Fruit fly (Drosophila melanogaster) whole organism, embryonic: ENCODE data around the gene Bcs1.

Experiments used
- Abd-B ChIP-seq: fragments of 200-800 bp; sonication (Bioruptor generic); optimal IDR thresholded peaks from 2 replicates; lab custom pipeline; 2018; ENCODE audit warnings: missing biosample characterization, mild to moderate bottlenecking, missing genetic modification characterization, moderate library complexity
- Atf-2 ChIP-seq: fragments of 200-800 bp; sonication (Bioruptor generic); optimal IDR thresholded peaks from 2 replicates; lab custom pipeline; 2016; ENCODE audit warnings: missing biosample characterization, missing genetic modification characterization
- CG10267 ChIP-seq: fragments of 200-800 bp; sonication (Bioruptor generic); optimal IDR thresholded peaks from 2 replicates; lab custom pipeline; 2018; ENCODE audit warnings: missing biosample characterization, mild to moderate bottlenecking, missing genetic modification characterization, moderate library complexity
- CG10321 ChIP-seq: fragments of 200-800 bp; sonication (Bioruptor generic); IDR thresholded peaks from 2 replicates; pipeline ENCODE4 v1.3.6; 2022; ENCODE audit warnings: missing biosample characterization, missing genetic modification characterization
- CG11247 ChIP-seq: fragments of 200-800 bp; sonication (Bioruptor generic); IDR thresholded peaks from 2 replicates; pipeline ENCODE4 v1.3.6; 2022; ENCODE audit warnings: missing biosample characterization, missing genetic modification characterization
- CG11723 ChIP-seq: fragments of 200-800 bp; sonication (Bioruptor generic); optimal IDR thresholded peaks from 2 replicates; lab custom pipeline; 2017; ENCODE audit warnings: missing biosample characterization, mild to moderate bottlenecking, missing genetic modification characterization
- CG12104 ChIP-seq: fragments of 200-800 bp; sonication (Bioruptor generic); optimal IDR thresholded peaks from 3 replicates; lab custom pipeline; 2016; ENCODE audit warnings: missing biosample characterization, missing genetic modification characterization
- CG12219 ChIP-seq: fragments of 200-800 bp; sonication (Bioruptor generic); optimal IDR thresholded peaks from 3 replicates; lab custom pipeline; 2018; ENCODE audit warnings: missing biosample characterization, mild to moderate bottlenecking, missing genetic modification characterization
- CG12299 ChIP-seq: fragments of 200-800 bp; sonication (Bioruptor generic); optimal IDR thresholded peaks from 2 replicates; lab custom pipeline; 2018; ENCODE audit warnings: missing biosample characterization, mild to moderate bottlenecking, missing genetic modification characterization
- CG14050 ChIP-seq: fragments of 200-800 bp; sonication (Bioruptor generic); IDR thresholded peaks from 3 replicates; pipeline ENCODE4 v1.3.6; 2022; ENCODE audit warnings: missing biosample characterization, missing genetic modification characterization
- CG15073 ChIP-seq: fragments of 200-800 bp; sonication (Bioruptor generic); optimal IDR thresholded peaks from 2 replicates; lab custom pipeline; 2016; ENCODE audit warnings: missing biosample characterization, missing genetic modification characterization
- CG15479 ChIP-seq: fragments of 200-800 bp; sonication (Bioruptor generic); optimal IDR thresholded peaks from 3 replicates; lab custom pipeline; 2019; ENCODE audit warnings: missing biosample characterization, mild to moderate bottlenecking, missing genetic modification characterization, moderate library complexity
- CG17328 ChIP-seq: fragments of 200-800 bp; sonication (Bioruptor generic); IDR thresholded peaks from 2 replicates; pipeline ENCODE4 v1.3.6; 2022; ENCODE audit warnings: missing biosample characterization, missing genetic modification characterization
- CG2199 ChIP-seq: fragments of 200-800 bp; sonication (Bioruptor generic); IDR thresholded peaks from 3 replicates; pipeline ENCODE4 v1.3.6; 2022; ENCODE audit warnings: missing biosample characterization, missing genetic modification characterization
- CG32532 ChIP-seq: fragments of 200-800 bp; sonication (Bioruptor generic); IDR thresholded peaks from 2 replicates; pipeline ENCODE4 v1.3.6; 2022; ENCODE audit warnings: missing biosample characterization, missing genetic modification characterization
- CG3407 ChIP-seq: fragments of 200-800 bp; sonication (Bioruptor generic); optimal IDR thresholded peaks from 2 replicates; lab custom pipeline; 2018; ENCODE audit warnings: missing biosample characterization, mild to moderate bottlenecking, missing genetic modification characterization
- CG4617 ChIP-seq: fragments of 200-800 bp; sonication (Bioruptor generic); optimal IDR thresholded peaks from 3 replicates; lab custom pipeline; 2016; ENCODE audit warnings: missing biosample characterization, missing genetic modification characterization, borderline replicate concordance
- CG4820 ChIP-seq: fragments of 200-800 bp; sonication (Bioruptor generic); optimal IDR thresholded peaks from 3 replicates; lab custom pipeline; 2016; ENCODE audit warnings: missing biosample characterization, missing genetic modification characterization
- CG8359 ChIP-seq: fragments of 200-800 bp; sonication (Bioruptor generic); optimal IDR thresholded peaks from 2 replicates; lab custom pipeline; 2017; ENCODE audit warnings: missing biosample characterization, mild to moderate bottlenecking, missing genetic modification characterization, borderline replicate concordance
- CG9215 ChIP-seq: fragments of 200-800 bp; sonication (Bioruptor generic); IDR thresholded peaks from 2 replicates; pipeline ENCODE4 v1.3.6; 2022; ENCODE audit warnings: missing biosample characterization, missing genetic modification characterization
- Deaf1 ChIP-seq: fragments of 200-800 bp; optimal IDR thresholded peaks from 3 replicates; lab custom pipeline; 2019; ENCODE audit warnings: missing biosample characterization, mild to moderate bottlenecking, missing genetic modification characterization, moderate library complexity
- Dll ChIP-seq: fragments of 200-800 bp; sonication (Bioruptor generic); IDR thresholded peaks from 4 replicates; pipeline ENCODE4 v1.3.6; 2022; ENCODE audit warnings: missing biosample characterization, missing genetic modification characterization; ENCODE audit not compliant: partially characterized antibody
- Eip74EF ChIP-seq, 2 experiments: fragments of 200-800 bp in 1 of 2; fragments of >200 bp in 1 of 2; sonication (Bioruptor generic) in 1 of 2; optimal IDR thresholded peaks; 2 replicates each; lab custom pipeline; 2017 to 2019; ENCODE audit warnings: missing biosample characterization in 2 of 2, missing genetic modification characterization in 2 of 2, mild to moderate bottlenecking in 1 of 2, moderate library complexity in 1 of 2
- Fer2 ChIP-seq: fragments of 200-800 bp; sonication (Bioruptor generic); optimal IDR thresholded peaks from 2 replicates; lab custom pipeline; 2018; ENCODE audit warnings: missing biosample characterization, mild to moderate bottlenecking, missing genetic modification characterization, moderate library complexity
- HLH3B ChIP-seq: fragments of 200-800 bp; sonication (Bioruptor generic); IDR thresholded peaks from 2 replicates; pipeline ENCODE4 v1.3.6; 2022; ENCODE audit warnings: missing biosample characterization, missing genetic modification characterization
- Hr78 ChIP-seq, 2 experiments: fragments of 200-800 bp in 1 of 2; fragments of >200 bp in 1 of 2; sonication (Bioruptor generic) in 1 of 2; optimal IDR thresholded peaks; 2 replicates each; lab custom pipeline; 2017 to 2019; ENCODE audit warnings: missing biosample characterization in 2 of 2, missing genetic modification characterization in 2 of 2, mild to moderate bottlenecking in 1 of 2, moderate library complexity in 1 of 2
- Max ChIP-seq: fragments of 200-800 bp; sonication (Bioruptor generic); optimal IDR thresholded peaks from 2 replicates; lab custom pipeline; 2016; ENCODE audit warnings: missing biosample characterization, mild to moderate bottlenecking, missing genetic modification characterization
- Pdp1 ChIP-seq, 2 experiments: fragments of 200-800 bp; sonication (Bioruptor generic); optimal IDR thresholded peaks; 3 replicates each; lab custom pipeline; 2016; ENCODE audit warnings: missing biosample characterization in 2 of 2, missing genetic modification characterization in 2 of 2, mild to moderate bottlenecking in 1 of 2, moderate library complexity in 1 of 2
- Ssrp ChIP-seq: fragments of 200-800 bp; sonication (Bioruptor generic); optimal IDR thresholded peaks from 2 replicates; lab custom pipeline; 2018; ENCODE audit warnings: missing biosample characterization, mild to moderate bottlenecking, missing genetic modification characterization, moderate library complexity
- bowl ChIP-seq: fragments of 200-800 bp; sonication (Bioruptor generic); IDR thresholded peaks from 2 replicates; pipeline ENCODE4 v1.3.6; 2022; ENCODE audit warnings: missing biosample characterization, missing genetic modification characterization
- cad ChIP-seq: fragments of >200 bp; optimal IDR thresholded peaks from 2 replicates; lab custom pipeline; 2017; ENCODE audit warnings: missing biosample characterization, missing genetic modification characterization
- eve ChIP-seq, 2 experiments: fragments of >200 bp; optimal IDR thresholded peaks; 2 replicates each; lab custom pipeline; 2017; ENCODE audit warnings: missing biosample characterization in 2 of 2, missing genetic modification characterization in 2 of 2
- jigr1 ChIP-seq: fragments of 200-800 bp; sonication (Bioruptor generic); IDR thresholded peaks from 3 replicates; pipeline ENCODE4 v1.3.6; 2022; ENCODE audit warnings: missing biosample characterization, missing genetic modification characterization
- klu ChIP-seq: fragments of 200-800 bp; sonication (Bioruptor generic); IDR thresholded peaks from 2 replicates; pipeline ENCODE4 v1.3.6; 2022; ENCODE audit warnings: missing biosample characterization, missing genetic modification characterization
- lola ChIP-seq, 3 experiments: fragments of >200 bp in 2 of 3; fragments of 200-800 bp in 1 of 3; sonication (Bioruptor generic) in 1 of 3; optimal IDR thresholded peaks; 2 replicates each; lab custom pipeline; 2017 to 2019; ENCODE audit warnings: missing biosample characterization in 3 of 3, missing genetic modification characterization in 3 of 3, mild to moderate bottlenecking in 1 of 3, moderate library complexity in 1 of 3
- nerfin-1 ChIP-seq: fragments of 200-800 bp; sonication (Bioruptor generic); optimal IDR thresholded peaks from 3 replicates; lab custom pipeline; 2019; ENCODE audit warnings: missing biosample characterization, mild to moderate bottlenecking, missing genetic modification characterization, moderate library complexity
- nmo ChIP-seq: fragments of 200-800 bp; sonication (Bioruptor generic); optimal IDR thresholded peaks from 2 replicates; lab custom pipeline; 2018; ENCODE audit warnings: missing biosample characterization, mild to moderate bottlenecking, missing genetic modification characterization, moderate library complexity
- pita ChIP-seq: fragments of 200-800 bp; sonication (Bioruptor generic); optimal IDR thresholded peaks from 2 replicates; lab custom pipeline; 2017; ENCODE audit warnings: missing biosample characterization, mild to moderate bottlenecking, missing genetic modification characterization
- run ChIP-seq: fragments of 200-800 bp; sonication (Bioruptor generic); optimal IDR thresholded peaks from 3 replicates; lab custom pipeline; 2018; ENCODE audit warnings: missing biosample characterization, mild to moderate bottlenecking, missing genetic modification characterization
- scrt ChIP-seq: fragments of 200-800 bp; sonication (Bioruptor generic); optimal IDR thresholded peaks from 2 replicates; lab custom pipeline; 2018; ENCODE audit warnings: missing biosample characterization, mild to moderate bottlenecking, missing genetic modification characterization, moderate library complexity
- sens ChIP-seq: fragments of 200-800 bp; sonication (Bioruptor generic); peaks from one replicate; lab custom pipeline; 2016; ENCODE audit warnings: missing biosample characterization, missing genetic modification characterization
- shn ChIP-seq: fragments of 200-800 bp; sonication (Bioruptor generic); optimal IDR thresholded peaks from 3 replicates; lab custom pipeline; 2016; ENCODE audit warnings: missing biosample characterization, missing genetic modification characterization
- tup ChIP-seq: fragments of 200-800 bp; sonication (Bioruptor generic); optimal IDR thresholded peaks from 2 replicates; lab custom pipeline; 2016; ENCODE audit warnings: missing biosample characterization, mild to moderate bottlenecking, missing genetic modification characterization, moderate library complexity

The Bcs1 gene

dm6 chr2L:10210631-10211557, 11.6 kb upstream of the Bcs1 start, which contains the start of the genes CG5727 and ath (continued):
- TF ChIP-seq nmo: peak; percentile 50
- peak; percentile 16; the same call in 1 of the 2 replicates for TF ChIP-seq CG32532 (GFP tag; lab: Robert Waterston, UW)
- no peak for TF ChIP-seq CG12219 (GFP tag; lab: Kevin White, UChicago)
- no peak for TF ChIP-seq CG9215
- TF ChIP-seq CG10267 (tag; lab: Kevin White, UChicago): peak; percentile 6
- no peak for TF ChIP-seq klu
- TF ChIP-seq scrt: peak; percentile 94
- TF ChIP-seq, all 482 proteins: peak for 49

dm6 chr2L:10220010-10220409, 2.4 kb upstream of the Bcs1 start:
- TF ChIP-seq CG2199 (GFP tag; lab: Robert Waterston, UW) (0 out of 3 replicates have a peak, but pooled peaks have one; percentile 32), Eip74EF (GFP tag; optimal IDR thresholded peaks at IDR 0.05; lab: Kevin White, UChicago) (no peak), eve (GFP tag; optimal IDR thresholded peaks at IDR 0.05; lab: Kevin White, UChicago) (peak in 1 of 2 experiments; percentile 75), CG17328 (GFP tag; lab: Robert Waterston, UW) (no peak), Pdp1 (GFP tag; optimal IDR thresholded peaks at IDR 0.05; lab: Kevin White, UChicago) (peak in 1 of 2 experiments; percentile 96), sens (GFP tag; lab: Kevin White, UChicago) (peak; percentile 40), CG15479 (GFP tag; lab: Kevin White, UChicago) (peak; percentile 14), HLH3B (GFP tag; lab: Robert Waterston, UW) (0 out of 2 replicates have a peak, but pooled peaks have one; percentile 8), scrt (peak; percentile 36), cad (GFP tag; lab: Kevin White, UChicago) (peak; percentile 5), nerfin-1 (peak; percentile 52)

- no peak for TF ChIP-seq CG14050 (GFP tag; lab: Robert Waterston, UW)
- TF ChIP-seq CG3407 (GFP tag; lab: Kevin White, UChicago): no peak
- no peak for TF ChIP-seq CG8359 (GFP tag; lab: Kevin White, UChicago)
- no peak for TF ChIP-seq Ssrp
- TF ChIP-seq Hr78 (GFP tag; optimal IDR thresholded peaks at IDR 0.05; lab: Kevin White, UChicago): no peak
- no peak for TF ChIP-seq run
- TF ChIP-seq Abd-B (GFP tag; lab: Kevin White, UChicago): no peak
- peak; percentile 94 for TF ChIP-seq CG11723 (GFP tag; lab: Kevin White, UChicago)
- no peak for TF ChIP-seq Atf-2
- no peak for TF ChIP-seq shn (GFP tag; lab: Kevin White, UChicago)
- no peak for TF ChIP-seq bowl (GFP tag; lab: Robert Waterston, UW)
- TF ChIP-seq Dll (GFP tag; lab: Robert Waterston, UW): peak; percentile 66; the same call in 2 of the 4 replicates
- TF ChIP-seq CG4820: peak; percentile 34
- TF ChIP-seq jigr1 (GFP tag; lab: Robert Waterston, UW): no peak
- TF ChIP-seq CG4617: peak; percentile 11
- no peak for TF ChIP-seq Fer2
- TF ChIP-seq lola (GFP tag; optimal IDR thresholded peaks at IDR 0.05; lab: Kevin White, UChicago): peak in 1 of 3 experiments; percentile 31
- TF ChIP-seq Max (GFP tag; lab: Kevin White, UChicago): peak; percentile 43
- TF ChIP-seq tup (GFP tag; lab: Kevin White, UChicago): no peak
- no peak for TF ChIP-seq CG15073
- no peak for TF ChIP-seq CG11247 (GFP tag; lab: Robert Waterston, UW)
- no peak for TF ChIP-seq Deaf1
- TF ChIP-seq pita: no peak
- no peak for TF ChIP-seq CG12104 (GFP tag; lab: Kevin White, UChicago)
- no peak for TF ChIP-seq CG10321 (GFP tag; lab: Robert Waterston, UW)
- TF ChIP-seq CG12299 (tag; lab: Kevin White, UChicago): no peak
Observed at dm6 chr2L:10220501-10221386, 1.7 kb upstream of the Bcs1 start, which contains the start of the genes Npc1a and Prosalpha6. Gene Npc1a (minus strand): TSS chr2L:10221216. Gene Prosalpha6 (plus strand): TSS chr2L:10221351.
